Worm (Caenorhabditis elegans): ENCODE measurements around the gene xbx-9.

ce11 chrV:12704077-12704476 lies 29.9 kb upstream of the xbx-9 start, which contains the start of gene R11D1.1:
- TF ChIP-seq attf-3 (GFP tag; conservative IDR thresholded peaks at IDR 0.05) (no peak), sdz-38 (tag; optimal IDR thresholded peaks at IDR 0.05) (no peak), ZK185.1 (tag; optimal IDR thresholded peaks at IDR 0.05; ENCODE audit: poor library complexity, severe bottlenecking) (no peak), ama-1 (optimal IDR thresholded peaks at IDR 0.05) (no peak), ama-1 (GFP tag; optimal IDR thresholded peaks at IDR 0.05) (no peak), Y67H2A.10 (GFP tag; conservative IDR thresholded peaks at IDR 0.05) (no peak), Y53F4B.3 (GFP tag; IDR thresholded peaks at IDR 0.05) (no peak), unc-130 (GFP tag; optimal IDR thresholded peaks at IDR 0.05) (no peak), sea-2 (GFP tag; IDR thresholded peaks at IDR 0.05) (no peak), dpl-1 (GFP tag; optimal IDR thresholded peaks at IDR 0.05) (no peak), chd-7 (tag; optimal IDR thresholded peaks at IDR 0.05) (no peak), hmg-1.2 (GFP tag; IDR thresholded peaks at IDR 0.05) (no peak), F23B12.7 (tag; optimal IDR thresholded peaks at IDR 0.05; ENCODE audit: insufficient read depth) (no peak)

Measured in whole organism, young adult.